Fruit fly (Drosophila melanogaster) whole organism, embryonic: Measurements from ENCODE around the gene CG32857.

ENCODE experiments used
- ATbp ChIP-seq: fragments of 200-800 bp; sonication (Bioruptor generic); optimal IDR thresholded peaks from 2 replicates; lab custom pipeline; 2017; ENCODE audit warnings: missing biosample characterization, mild to moderate bottlenecking, missing genetic modification characterization, missing genetic modification reagents
- B-H2 ChIP-seq: fragments of 200-800 bp; sonication (Bioruptor generic); optimal IDR thresholded peaks from 2 replicates; lab custom pipeline; 2018; ENCODE audit warnings: missing biosample characterization, mild to moderate bottlenecking, missing genetic modification characterization
- CG10274 ChIP-seq: fragments of 200-800 bp; sonication (Bioruptor generic); optimal IDR thresholded peaks from 3 replicates; lab custom pipeline; 2017; ENCODE audit warnings: missing biosample characterization, mild to moderate bottlenecking, missing genetic modification characterization
- CG11247 ChIP-seq: fragments of 200-800 bp; sonication (Bioruptor generic); IDR thresholded peaks from 2 replicates; pipeline ENCODE4 v1.3.6; 2022; ENCODE audit warnings: missing biosample characterization, missing genetic modification characterization
- CG11456 ChIP-seq: fragments of 200-800 bp; sonication (Bioruptor generic); IDR thresholded peaks from 3 replicates; pipeline ENCODE4 v1.3.6; 2022; ENCODE audit warnings: missing biosample characterization, missing genetic modification characterization
- CG11695 ChIP-seq: fragments of 200-800 bp; sonication (Bioruptor generic); IDR thresholded peaks from 3 replicates; pipeline ENCODE4 v1.3.6; 2022; ENCODE audit warnings: missing biosample characterization, missing genetic modification characterization
- CG13123 ChIP-seq: fragments of 200-800 bp; sonication (Bioruptor generic); optimal IDR thresholded peaks from 2 replicates; lab custom pipeline; 2016; ENCODE audit warnings: missing biosample characterization, missing genetic modification characterization
- CG13775 ChIP-seq: fragments of 200-800 bp; sonication (Bioruptor generic); optimal IDR thresholded peaks from 3 replicates; lab custom pipeline; 2017; ENCODE audit warnings: missing biosample characterization, mild to moderate bottlenecking, missing genetic modification characterization
- CG14014 ChIP-seq: fragments of 200-800 bp; sonication (Bioruptor generic); IDR thresholded peaks from 2 replicates; pipeline ENCODE4 v1.3.6; 2022; ENCODE audit warnings: missing biosample characterization, missing genetic modification characterization
- CG14710 ChIP-seq: fragments of 200-800 bp; sonication (Bioruptor generic); optimal IDR thresholded peaks from 3 replicates; lab custom pipeline; 2019; ENCODE audit warnings: missing biosample characterization, mild to moderate bottlenecking, missing genetic modification characterization, moderate library complexity
- CG14965 ChIP-seq: fragments of 200-800 bp; sonication (Bioruptor generic); optimal IDR thresholded peaks from 2 replicates; lab custom pipeline; 2016; ENCODE audit warnings: missing biosample characterization, missing genetic modification characterization, borderline replicate concordance
- CG15601 ChIP-seq: fragments of 200-800 bp; sonication (Bioruptor generic); optimal IDR thresholded peaks from 3 replicates; lab custom pipeline; 2019; ENCODE audit warnings: missing biosample characterization, mild to moderate bottlenecking, missing genetic modification characterization, moderate library complexity
- CG16813 ChIP-seq: fragments of 200-800 bp; sonication (Bioruptor generic); IDR thresholded peaks from 3 replicates; pipeline ENCODE4 v1.3.6; 2022; ENCODE audit warnings: missing biosample characterization, missing genetic modification characterization; ENCODE audit not compliant: partially characterized antibody
- CG17186 ChIP-seq: fragments of 200-800 bp; sonication (Bioruptor generic); optimal IDR thresholded peaks from 3 replicates; lab custom pipeline; 2017; ENCODE audit warnings: missing biosample characterization, missing genetic modification reagents, missing genetic modification characterization
- CG17802 ChIP-seq: fragments of 200-800 bp; sonication (Bioruptor generic); optimal IDR thresholded peaks from 2 replicates; lab custom pipeline; 2018; ENCODE audit warnings: missing biosample characterization, mild to moderate bottlenecking, missing genetic modification characterization, moderate library complexity
- CG2875 ChIP-seq: fragments of 200-800 bp; sonication (Bioruptor generic); optimal IDR thresholded peaks from 2 replicates; lab custom pipeline; 2017; ENCODE audit warnings: missing biosample characterization, mild to moderate bottlenecking, missing genetic modification characterization, missing genetic modification reagents
- CG2889 ChIP-seq: fragments of 200-800 bp; sonication (Bioruptor generic); IDR thresholded peaks from 3 replicates; pipeline ENCODE4 v1.3.6; 2022; ENCODE audit warnings: missing biosample characterization, missing genetic modification characterization
- CG31365 ChIP-seq: fragments of 200-800 bp; sonication (Bioruptor generic); optimal IDR thresholded peaks from 2 replicates; lab custom pipeline; 2018; ENCODE audit warnings: missing biosample characterization, mild to moderate bottlenecking, missing genetic modification characterization
- CG42726 ChIP-seq: fragments of 200-800 bp; sonication (Bioruptor generic); IDR thresholded peaks from 2 replicates; pipeline ENCODE4 v1.3.6; 2022; ENCODE audit warnings: missing biosample characterization, missing genetic modification characterization; ENCODE audit not compliant: partially characterized antibody
- CG4617 ChIP-seq: fragments of 200-800 bp; sonication (Bioruptor generic); optimal IDR thresholded peaks from 3 replicates; lab custom pipeline; 2016; ENCODE audit warnings: missing biosample characterization, missing genetic modification characterization, borderline replicate concordance
- CG4854 ChIP-seq: fragments of 200-800 bp; sonication (Bioruptor generic); optimal IDR thresholded peaks from 2 replicates; lab custom pipeline; 2016; ENCODE audit warnings: missing biosample characterization, missing genetic modification characterization, inconsistent platforms
- CG5953 ChIP-seq: fragments of 200-800 bp; sonication (Bioruptor generic); IDR thresholded peaks from 2 replicates; pipeline ENCODE4 v1.3.6; 2022; ENCODE audit warnings: missing biosample characterization, missing genetic modification characterization
- CG6272 ChIP-seq: fragments of 200-800 bp; sonication (Bioruptor generic); IDR thresholded peaks from 2 replicates; pipeline ENCODE4 v1.3.6; 2022; ENCODE audit warnings: missing biosample characterization, missing genetic modification characterization
- CG7357 ChIP-seq: fragments of 200-800 bp; sonication (Bioruptor generic); IDR thresholded peaks from 3 replicates; pipeline ENCODE4 v1.3.6; 2022; ENCODE audit warnings: missing biosample characterization, missing genetic modification characterization
- CG9727 ChIP-seq: fragments of 200-800 bp; sonication (Bioruptor generic); optimal IDR thresholded peaks from 3 replicates; lab custom pipeline; 2017; ENCODE audit warnings: missing biosample characterization, mild to moderate bottlenecking, missing genetic modification characterization
- HLH3B ChIP-seq: fragments of 200-800 bp; sonication (Bioruptor generic); IDR thresholded peaks from 2 replicates; pipeline ENCODE4 v1.3.6; 2022; ENCODE audit warnings: missing biosample characterization, missing genetic modification characterization
- HmgD ChIP-seq: fragments of 200-800 bp; sonication (Bioruptor generic); optimal IDR thresholded peaks from 3 replicates; lab custom pipeline; 2016; ENCODE audit warnings: missing biosample characterization, missing genetic modification characterization
- Hr3 ChIP-seq: fragments of 200-800 bp; sonication (Bioruptor generic); optimal IDR thresholded peaks from 3 replicates; lab custom pipeline; 2016; ENCODE audit warnings: missing biosample characterization, missing genetic modification characterization
- NC2α ChIP-seq: fragments of 200-800 bp; sonication (Bioruptor generic); optimal IDR thresholded peaks from 2 replicates; lab custom pipeline; 2016; ENCODE audit warnings: missing biosample characterization, missing genetic modification characterization
- NFAT ChIP-seq: fragments of 200-800 bp; sonication (Bioruptor generic); IDR thresholded peaks from 2 replicates; pipeline ENCODE4 v1.3.6; 2022; ENCODE audit warnings: missing biosample characterization, missing genetic modification characterization
- Pdp1 ChIP-seq, 2 experiments: fragments of 200-800 bp; sonication (Bioruptor generic); optimal IDR thresholded peaks; 3 replicates each; lab custom pipeline; 2016; ENCODE audit warnings: missing biosample characterization in 2 of 2, missing genetic modification characterization in 2 of 2, mild to moderate bottlenecking in 1 of 2, moderate library complexity in 1 of 2
- Sox102F ChIP-seq: fragments of 200-800 bp; sonication (Bioruptor generic); optimal IDR thresholded peaks from 2 replicates; lab custom pipeline; 2018; ENCODE audit warnings: missing biosample characterization, mild to moderate bottlenecking, missing genetic modification characterization, moderate library complexity
- Taf1 ChIP-seq: fragments of 200-800 bp; sonication (Bioruptor generic); IDR thresholded peaks from 2 replicates; pipeline ENCODE4 v1.3.6; 2022; ENCODE audit warnings: missing biosample characterization, missing genetic modification characterization
- bowl ChIP-seq: fragments of 200-800 bp; sonication (Bioruptor generic); IDR thresholded peaks from 2 replicates; pipeline ENCODE4 v1.3.6; 2022; ENCODE audit warnings: missing biosample characterization, missing genetic modification characterization
- caup ChIP-seq: fragments of 200-800 bp; sonication (Bioruptor generic); optimal IDR thresholded peaks from 3 replicates; lab custom pipeline; 2017; ENCODE audit warnings: missing biosample characterization, mild to moderate bottlenecking, missing genetic modification characterization, moderate library complexity; ENCODE audit not compliant: severe bottlenecking
- chn ChIP-seq: fragments of 200-800 bp; sonication (Bioruptor generic); optimal IDR thresholded peaks from 2 replicates; lab custom pipeline; 2016; ENCODE audit warnings: missing biosample characterization, missing genetic modification characterization
- ci ChIP-seq: fragments of 200-800 bp; sonication (Bioruptor generic); IDR thresholded peaks from 3 replicates; pipeline ENCODE4 v1.3.6; 2022; ENCODE audit warnings: missing biosample characterization, missing genetic modification characterization
- crc ChIP-seq: fragments of 200-800 bp; sonication (Bioruptor generic); optimal IDR thresholded peaks from 2 replicates; lab custom pipeline; 2016; ENCODE audit warnings: missing biosample characterization, missing genetic modification characterization
- grau ChIP-seq: fragments of 200-800 bp; optimal IDR thresholded peaks from 3 replicates; lab custom pipeline; 2019; ENCODE audit warnings: missing biosample characterization, mild to moderate bottlenecking, missing genetic modification characterization, moderate library complexity
- ind ChIP-seq: fragments of 200-800 bp; sonication (Bioruptor generic); optimal IDR thresholded peaks from 3 replicates; lab custom pipeline; 2016; ENCODE audit warnings: missing biosample characterization, missing genetic modification characterization
- jumu ChIP-seq: fragments of 200-800 bp; sonication (Bioruptor generic); optimal IDR thresholded peaks from 3 replicates; lab custom pipeline; 2016; ENCODE audit warnings: missing biosample characterization, missing genetic modification characterization
- ken ChIP-seq: fragments of 200-800 bp; sonication (Bioruptor generic); IDR thresholded peaks from 3 replicates; pipeline ENCODE4 v1.3.6; 2022; ENCODE audit warnings: missing biosample characterization, missing genetic modification characterization
- kni ChIP-seq: fragments of 200-800 bp; sonication (Bioruptor generic); optimal IDR thresholded peaks from 3 replicates; lab custom pipeline; 2017; ENCODE audit warnings: mild to moderate bottlenecking, missing biosample characterization, missing genetic modification reagents, missing genetic modification characterization
- otp ChIP-seq: fragments of 200-800 bp; sonication (Bioruptor generic); IDR thresholded peaks from 3 replicates; pipeline ENCODE4, ENCODE4 v1.3.6; 2022; ENCODE audit warnings: missing biosample characterization, missing genetic modification characterization
- row ChIP-seq: fragments of 200-800 bp; sonication (Bioruptor generic); IDR thresholded peaks from 3 replicates; pipeline ENCODE4 v1.3.6; 2022; ENCODE audit warnings: missing biosample characterization, missing genetic modification characterization
- schlank ChIP-seq: fragments of 200-800 bp; sonication (Bioruptor generic); optimal IDR thresholded peaks from 2 replicates; lab custom pipeline; 2018; ENCODE audit warnings: missing biosample characterization, mild to moderate bottlenecking, missing genetic modification characterization
- sim ChIP-seq: fragments of 200-800 bp; sonication (Bioruptor generic); IDR thresholded peaks from 2 replicates; pipeline ENCODE4 v1.3.6; 2022; ENCODE audit warnings: missing biosample characterization, missing genetic modification characterization
- sna ChIP-seq: fragments of 200-800 bp; sonication (Bioruptor generic); IDR thresholded peaks from 2 replicates; pipeline ENCODE4 v1.3.6; 2022; ENCODE audit warnings: missing biosample characterization, missing genetic modification characterization; ENCODE audit not compliant: partially characterized antibody
- trh ChIP-seq: fragments of 200-800 bp; sonication (Bioruptor generic); optimal IDR thresholded peaks from 2 replicates; lab custom pipeline; 2016; ENCODE audit warnings: missing biosample characterization, missing genetic modification characterization
- usp ChIP-seq: fragments of >200 bp; optimal IDR thresholded peaks from 2 replicates; lab custom pipeline; 2017; ENCODE audit warnings: missing biosample characterization, missing genetic modification characterization

Gene CG32857

dm6 chrX:21629482-21630159 lies 12.2 kb upstream of the CG32857 start, which contains the start of gene DIP1 (continued):
- TF ChIP-seq CG6272 (GFP tag; lab: Robert Waterston, UW) (no peak), CG5953 (GFP tag; lab: Robert Waterston, UW) (no peak), HLH3B (GFP tag; lab: Robert Waterston, UW) (0 out of 2 replicates have a peak, but pooled peaks have one; percentile 4), Hr3 (GFP tag; lab: Kevin White, UChicago) (no peak), CG14014 (GFP tag; lab: Robert Waterston, UW) (peak; percentile 56; the same call in 1 of the 2 replicates), CG11456 (GFP tag; lab: Robert Waterston, UW) (no peak), Sox102F (GFP tag; lab: Kevin White, UChicago) (peak; percentile 43), Taf1 (GFP tag; lab: Robert Waterston, UW) (no peak), grau (tag; lab: Kevin White, UChicago) (peak; percentile 14), Pdp1 (GFP tag; optimal IDR thresholded peaks at IDR 0.05; lab: Kevin White, UChicago) (peak in 1 of 2 experiments; percentile 82), otp (GFP tag; lab: Robert Waterston, UW) (no peak), chn (GFP tag; lab: Kevin White, UChicago) (peak; percentile 30), B-H2 (GFP tag; lab: Kevin White, UChicago) (no peak), sim (GFP tag; lab: Robert Waterston, UW) (no peak), NC2α (GFP tag; lab: Kevin White, UChicago) (no peak), CG4854 (GFP tag; lab: Kevin White, UChicago) (no peak), ind (GFP tag; lab: Kevin White, UChicago) (no peak), caup (no peak), CG2875 (peak; percentile 17), ATbp (GFP tag; lab: Kevin White, UChicago) (peak; percentile 35), CG17802 (no peak), CG10274 (no peak), CG16813 (GFP tag; lab: Robert Waterston, UW) (no peak), bowl (no peak), CG11247 (GFP tag; lab: Robert Waterston, UW) (no peak), CG42726 (GFP tag; lab: Robert Waterston, UW) (no peak), sna (GFP tag; lab: Robert Waterston, UW) (no peak), ken (GFP tag; lab: Robert Waterston, UW) (no peak; the same call in 2 of the 3 replicates), usp (GFP tag; lab: Kevin White, UChicago) (no peak), jumu (GFP tag; lab: Kevin White, UChicago) (no peak), CG9727 (GFP tag; lab: Kevin White, UChicago) (no peak), row (no peak; the same call in 2 of the 3 replicates), trh (GFP tag; lab: Kevin White, UChicago) (no peak), schlank (tag; lab: Kevin White, UChicago) (no peak), NFAT (GFP tag; lab: Robert Waterston, UW) (no peak), CG2889 (no peak), CG31365 (no peak), ci (GFP tag; lab: Robert Waterston, UW) (no peak; the same call in 1 of the 3 replicates), kni (GFP tag; lab: Kevin White, UChicago) (no peak), CG17186 (GFP tag; lab: Kevin White, UChicago) (no peak), CG13123 (GFP tag; lab: Kevin White, UChicago) (no peak), CG15601 (tag; lab: Kevin White, UChicago) (no peak), CG7357 (GFP tag; lab: Robert Waterston, UW) (no peak), crc (GFP tag; lab: Kevin White, UChicago) (no peak), CG14965 (no peak), CG14710 (tag; lab: Kevin White, UChicago) (no peak), CG4617 (peak; percentile 74), CG11695 (GFP tag; lab: Robert Waterston, UW) (peak; percentile 55; the same call in 1 of the 3 replicates), HmgD (GFP tag; lab: Kevin White, UChicago) (no peak), CG13775 (GFP tag; lab: Kevin White, UChicago) (no peak)
